Worm (Caenorhabditis elegans): ENCODE results near the gene clec-157.

DNA sequence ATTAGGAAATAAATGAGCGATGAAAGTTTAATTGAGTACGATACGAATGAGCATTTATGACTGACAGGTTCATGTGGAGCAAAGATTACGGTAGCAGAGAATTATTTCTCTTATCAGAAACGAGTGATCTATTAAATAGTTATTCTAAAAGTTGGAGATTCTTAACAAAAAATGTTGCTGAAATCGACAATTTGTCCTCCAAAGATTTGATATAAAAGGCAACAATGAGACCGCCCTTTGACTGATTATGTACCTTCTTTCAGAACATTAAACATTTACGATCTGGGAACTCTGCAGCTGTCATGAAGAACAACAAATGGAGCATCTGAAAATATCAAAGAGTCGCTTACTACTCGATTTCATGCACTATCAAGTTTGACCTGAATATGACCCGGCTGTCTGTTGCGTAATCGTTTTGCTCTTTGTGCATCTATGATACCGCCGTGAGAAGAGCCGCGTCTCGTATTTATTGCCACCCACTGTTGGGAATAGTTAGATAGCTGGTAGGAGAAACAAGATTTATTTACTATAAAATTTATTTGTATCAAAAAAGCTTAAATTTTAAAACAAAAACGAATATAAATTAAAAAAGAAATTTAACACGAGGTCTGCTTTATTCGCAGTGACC, 34.6 kb downstream of the clec-157 start, which contains the start of gene pal-1:
- TF ChIP-seq flt-1 (GFP tag; IDR thresholded peaks at IDR 0.05) (no peak), ref-1 (GFP tag; conservative IDR thresholded peaks at IDR 0.05) (no peak), klf-2 (GFP tag; conservative IDR thresholded peaks at IDR 0.05) (no peak), ztf-23 (GFP tag; IDR thresholded peaks at IDR 0.05) (no peak), ztf-29 (GFP tag; IDR thresholded peaks at IDR 0.05) (no peak), T22C8.4 (GFP tag; IDR thresholded peaks at IDR 0.05) (no peak), cog-1 (tag; optimal IDR thresholded peaks at IDR 0.05) (no peak), tab-1 (GFP tag; IDR thresholded peaks at IDR 0.05) (no peak), med-1 (GFP tag; optimal IDR thresholded peaks at IDR 0.05; ENCODE audit: insufficient read depth) (no peak)
